Worm (Caenorhabditis elegans) whole organism, late embryonic: ENCODE results near the gene AH9.6.

Experiments
- ceh-14 ChIP-seq: sonication (generic microtip); optimal IDR thresholded peaks from 2 replicates; lab custom pipeline; 2016; ENCODE audit warnings: missing genotype, missing genetic modification characterization, missing compliant biosample characterization
- ceh-45 ChIP-seq: fragments of 200-800 bp; sonication (Bioruptor generic); IDR thresholded peaks from 2 replicates; pipeline ENCODE4 v1.3.6; 2022; ENCODE audit warnings: missing genetic modification reagents, missing genetic modification characterization, missing compliant biosample characterization
- dmd-4 ChIP-seq: sonication (generic microtip); optimal IDR thresholded peaks from 2 replicates; lab custom pipeline; 2016; ENCODE audit warnings: borderline replicate concordance, missing genetic modification characterization, missing compliant biosample characterization
- fkh-10 ChIP-seq: fragments of 150-350 bp; optimal IDR thresholded peaks from 2 replicates; lab custom pipeline; 2014; ENCODE audit warnings: missing biosample characterization, missing genetic modification reagents, missing genetic modification characterization
- nfya-1 ChIP-seq: sonication (generic microtip); optimal IDR thresholded peaks from 2 replicates; lab custom pipeline; 2017; ENCODE audit warnings: missing genetic modification characterization, mild to moderate bottlenecking, missing compliant biosample characterization, antibody characterized with exemption, moderate library complexity
- unc-42 ChIP-seq: sonication (generic microtip); optimal IDR thresholded peaks from 2 replicates; lab custom pipeline; 2016; ENCODE audit warnings: missing genotype, missing genetic modification characterization, missing compliant biosample characterization
- unc-86 ChIP-seq: sonication (generic microtip); optimal IDR thresholded peaks from 2 replicates; lab custom pipeline; 2016; ENCODE audit warnings: missing genetic modification characterization, missing compliant biosample characterization

ce11 chrX:2216242-2216641 lies 51.7 kb downstream of the AH9.6 start:
- TF ChIP-seq ceh-45 (GFP tag; lab: Robert Waterston, UW) (no peak), unc-42 (tag; lab: Kevin White, UChicago) (no peak), unc-86 (tag; lab: Kevin White, UChicago) (no peak), dmd-4 (tag; lab: Kevin White, UChicago) (no peak), nfya-1 (tag; lab: Kevin White, UChicago) (no peak), ceh-14 (tag; lab: Kevin White, UChicago) (no peak), fkh-10 (GFP tag; lab: Kevin White, UChicago) (no peak)
